Fruit fly (Drosophila melanogaster): ENCODE results near the gene Prx6a.
A peak's percentile ranks its signal among the peaks of the same experiment; 100 is the strongest.

The Prx6a gene

dm6 chr2L:2872968-2873728, 4.9 kb downstream of the Prx6a start (continued):
- TF ChIP-seq CG17359 (tag; optimal IDR thresholded peaks at IDR 0.05) (no peak), NC2β (GFP tag; optimal IDR thresholded peaks at IDR 0.05) (no peak), NK7.1 (GFP tag; optimal IDR thresholded peaks at IDR 0.05) (no peak), Mad (GFP tag; optimal IDR thresholded peaks at IDR 0.05) (no peak), ci (GFP tag; IDR thresholded peaks at IDR 0.05) (peak; percentile 43; the same call in 2 of the 3 replicates), HLH3B (GFP tag; IDR thresholded peaks at IDR 0.05) (0 out of 2 replicates have a peak, but pooled peaks have one; percentile 34), CG43689 (GFP tag; IDR thresholded peaks at IDR 0.05) (no peak), chinmo (GFP tag; IDR thresholded peaks at IDR 0.05; ENCODE audit: partially characterized antibody) (peak; percentile 79; the same call in 2 of the 4 replicates), CG5180 (GFP tag; optimal IDR thresholded peaks at IDR 0.05) (no peak), cato (GFP tag; optimal IDR thresholded peaks at IDR 0.05; ENCODE audit: borderline replicate concordance) (no peak), grau (tag; optimal IDR thresholded peaks at IDR 0.05) (peak; percentile 12), sens (GFP tag) (peak; percentile 85), prd (optimal IDR thresholded peaks at IDR 0.05) (no peak), prd (GFP tag; IDR thresholded peaks at IDR 0.05) (peak; percentile 63), CG5245 (GFP tag; optimal IDR thresholded peaks at IDR 0.05) (no peak), vvl (GFP tag; IDR thresholded peaks at IDR 0.05) (peak; percentile 11; the same call in 1 of the 2 replicates), tup (GFP tag; optimal IDR thresholded peaks at IDR 0.05) (no peak), fru (optimal IDR thresholded peaks at IDR 0.05) (no peak), bbx (GFP tag; IDR thresholded peaks at IDR 0.05; ENCODE audit: partially characterized antibody) (no peak), salm (tag; optimal IDR thresholded peaks at IDR 0.05) (no peak), slp2 (GFP tag; optimal IDR thresholded peaks at IDR 0.05) (no peak), CG9609 (GFP tag; optimal IDR thresholded peaks at IDR 0.05) (peak; percentile 11), Med (GFP tag) (peak; percentile 79), CG2875 (GFP tag; optimal IDR thresholded peaks at IDR 0.05) (no peak), CG15011 (GFP tag; optimal IDR thresholded peaks at IDR 0.05) (no peak), CG4854 (GFP tag; optimal IDR thresholded peaks at IDR 0.05) (no peak), CG18262 (tag; optimal IDR thresholded peaks at IDR 0.05) (peak; percentile 1), Meics (GFP tag; optimal IDR thresholded peaks at IDR 0.05) (peak; percentile 63), az2 (GFP tag; optimal IDR thresholded peaks at IDR 0.05) (no peak), sim (GFP tag; IDR thresholded peaks at IDR 0.05) (no peak), CG3838 (GFP tag; optimal IDR thresholded peaks at IDR 0.05) (no peak), wor (GFP tag; IDR thresholded peaks at IDR 0.05) (no peak), Hmr (GFP tag; optimal IDR thresholded peaks at IDR 0.05) (peak; percentile 35), CG4820 (GFP tag; optimal IDR thresholded peaks at IDR 0.05) (peak; percentile 2), CG10321 (GFP tag; IDR thresholded peaks at IDR 0.05) (no peak), CG9797 (GFP tag; optimal IDR thresholded peaks at IDR 0.05) (no peak), tap (tag; optimal IDR thresholded peaks at IDR 0.05) (no peak), dati (GFP tag; IDR thresholded peaks at IDR 0.05) (no peak), CG13624 (GFP tag; optimal IDR thresholded peaks at IDR 0.05) (peak; percentile 6), CG18619 (GFP tag; optimal IDR thresholded peaks at IDR 0.05) (no peak), Sry-δ (GFP tag; optimal IDR thresholded peaks at IDR 0.05) (no peak), Hsf (GFP tag; optimal IDR thresholded peaks at IDR 0.05) (no peak), jigr1 (GFP tag; IDR thresholded peaks at IDR 0.05) (no peak), CG14965 (GFP tag; optimal IDR thresholded peaks at IDR 0.05; ENCODE audit: borderline replicate concordance) (no peak), Dref (GFP tag; IDR thresholded peaks at IDR 0.05) (no peak), CG32532 (GFP tag; IDR thresholded peaks at IDR 0.05) (peak; percentile 49), CG8089 (GFP tag; optimal IDR thresholded peaks at IDR 0.05) (peak; percentile 33), bcd (GFP tag; optimal IDR thresholded peaks at IDR 0.05) (no peak), caup (GFP tag; optimal IDR thresholded peaks at IDR 0.05; ENCODE audit: severe bottlenecking) (peak; percentile 30), crol (GFP tag; IDR thresholded peaks at IDR 0.05) (no peak), CG34224 (GFP tag; IDR thresholded peaks at IDR 0.05; ENCODE audit: partially characterized antibody) (no peak)
